Fruit fly (Drosophila melanogaster) whole organism, embryonic: ENCODE results near the gene AIMP2.

Experiments
- Atf6 ChIP-seq: fragments of 200-800 bp; sonication (Bioruptor generic); IDR thresholded peaks from 2 replicates; pipeline ENCODE4 v1.3.6; 2022; ENCODE audit warnings: missing biosample characterization, missing genetic modification characterization
- Hr51 ChIP-seq, 2 experiments: fragments of 200-800 bp; sonication (Bioruptor generic); optimal IDR thresholded peaks; 2 replicates in 1 of 2; 3 replicates in 1 of 2; lab custom pipeline; 2016 to 2018; ENCODE audit warnings: missing biosample characterization in 2 of 2, missing genetic modification characterization in 2 of 2, mild to moderate bottlenecking in 1 of 2, moderate library complexity in 1 of 2
- MBD-R2 ChIP-seq: fragments of 200-800 bp; sonication (Bioruptor generic); IDR thresholded peaks from 2 replicates; pipeline ENCODE4 v1.3.6; 2022; ENCODE audit warnings: missing biosample characterization, missing genetic modification characterization
- ham ChIP-seq: fragments of 200-800 bp; sonication (Bioruptor generic); IDR thresholded peaks from 2 replicates; pipeline ENCODE4 v1.3.6; 2022; ENCODE audit warnings: missing biosample characterization, missing genetic modification characterization

dm6 chr3L:15535228-15535598, 48.2 kb upstream of the AIMP2 start, which contains the start of gene CrebA:
- no peak for TF ChIP-seq Hr51 (GFP tag; optimal IDR thresholded peaks at IDR 0.05; lab: Kevin White, UChicago)
- TF ChIP-seq ham (GFP tag; lab: Robert Waterston, UW) = no peak
- no peak for TF ChIP-seq MBD-R2 (GFP tag; lab: Robert Waterston, UW)
- no peak for TF ChIP-seq Atf6 (GFP tag; lab: Robert Waterston, UW)
